Worm (Caenorhabditis elegans) whole organism, L4 larva: ENCODE measurements around the gene unc-41.

Source experiments
- T26A8.4 ChIP-seq: fragments of 200-800 bp; sonication (Bioruptor generic); IDR thresholded peaks from 2 replicates; pipeline ENCODE4 v1.3.6; 2022; ENCODE audit warnings: missing genetic modification characterization, missing compliant biosample characterization
- ceh-32 ChIP-seq: sonication (generic microtip); optimal IDR thresholded peaks from 2 replicates; lab custom pipeline; 2016; ENCODE audit warnings: mild to moderate bottlenecking, missing genetic modification characterization, missing compliant biosample characterization; ENCODE audit not compliant: poor library complexity
- ceh-82 ChIP-seq: sonication (generic microtip); optimal IDR thresholded peaks from 2 replicates; lab custom pipeline; 2017; ENCODE audit warnings: missing biosample characterization, missing genetic modification characterization
- ces-1 ChIP-seq: fragments of 150-350 bp; sonication (generic microtip); optimal IDR thresholded peaks from 4 replicates; lab custom pipeline; 2014; ENCODE audit warnings: missing biosample characterization, missing genetic modification reagents, missing genetic modification characterization
- hlh-30 ChIP-seq: sonication (generic microtip); optimal IDR thresholded peaks from 2 replicates; lab custom pipeline; 2017; ENCODE audit warnings: antibody characterized with exemption, mild to moderate bottlenecking, missing genetic modification characterization, missing compliant biosample characterization; ENCODE audit not compliant: insufficient read depth
- jun-1 ChIP-seq: fragments of 150-350 bp; optimal IDR thresholded peaks from 2 replicates; lab custom pipeline; 2014; ENCODE audit warnings: missing biosample characterization, missing genetic modification reagents, missing genetic modification characterization
- mdl-1 ChIP-seq, 2 experiments: fragments of 150-350 bp in 1 of 2; sonication (generic microtip) in 1 of 2; optimal IDR thresholded peaks; 2 replicates each; lab custom pipeline; 2014 to 2017; ENCODE audit warnings: missing biosample characterization in 2 of 2, missing genetic modification characterization in 2 of 2
- mep-1 ChIP-seq: fragments of 150-350 bp; sonication (generic microtip); optimal IDR thresholded peaks from 3 replicates; lab custom pipeline; 2014; ENCODE audit warnings: missing biosample characterization, missing genetic modification characterization
- nhr-10 ChIP-seq: fragments of 150-350 bp; optimal IDR thresholded peaks from 2 replicates; lab custom pipeline; 2014; ENCODE audit warnings: missing biosample characterization, missing genetic modification characterization
- nhr-237 ChIP-seq: sonication (generic microtip); optimal IDR thresholded peaks from 2 replicates; lab custom pipeline; 2017; ENCODE audit warnings: missing biosample characterization, missing genetic modification characterization
- skn-1 ChIP-seq: fragments of 150-350 bp; optimal IDR thresholded peaks from 2 replicates; lab custom pipeline; 2014; ENCODE audit warnings: missing biosample characterization, missing genetic modification characterization
- snpc-4 ChIP-seq: fragments of 150-350 bp; optimal IDR thresholded peaks from 2 replicates; lab custom pipeline; 2014; ENCODE audit warnings: missing biosample characterization, missing genetic modification characterization
- unc-62 ChIP-seq, 3 experiments: fragments of 150-350 bp in 1 of 3; sonication (generic microtip); optimal IDR thresholded peaks in 2 of 3; peaks in 1 of 3; 1 replicate in 1 of 3; 2 replicates in 2 of 3; lab custom pipeline; 2014 to 2017; ENCODE audit warnings: missing biosample characterization in 3 of 3, missing genetic modification characterization in 3 of 3, missing genetic modification reagents in 3 of 3, missing genotype in 1 of 3

DNA sequence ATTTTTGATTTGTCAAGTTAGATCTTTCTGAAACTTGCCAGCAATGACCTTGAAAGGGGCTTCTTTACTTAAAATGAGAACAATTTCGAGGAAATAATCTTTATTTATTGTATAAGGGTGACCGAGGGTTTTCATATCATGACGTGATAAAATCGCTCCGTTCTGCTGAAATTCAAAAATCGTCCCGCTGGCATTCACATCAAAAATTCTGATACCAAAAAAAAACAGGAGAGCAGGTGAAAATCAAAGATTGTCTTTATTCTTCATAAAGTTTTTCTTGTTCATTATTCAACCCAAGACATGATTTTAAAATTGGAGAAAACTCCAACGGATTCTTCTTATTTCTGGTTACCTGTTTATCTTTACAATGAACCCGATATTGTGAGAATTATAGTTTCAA is 31.9 kb downstream of the unc-41 start, which contains the start of gene sre-28:
- TF ChIP-seq ceh-82 (no peak), ceh-32 (tag; lab: Kevin White, UChicago) (no peak), nhr-237 (tag; lab: Kevin White, UChicago) (no peak), hlh-30 (tag; lab: Kevin White, UChicago) (no peak), mdl-1 (tag; optimal IDR thresholded peaks at IDR 0.05; lab: Kevin White, UChicago) (no peak), T26A8.4 (GFP tag; lab: Robert Waterston, UW) (no peak), nhr-10 (tag; lab: Kevin White, UChicago) (no peak), jun-1 (tag; lab: Kevin White, UChicago) (no peak), unc-62 (GFP tag; optimal IDR thresholded peaks at IDR 0.05 in 1 of 2; lab: Kevin White, UChicago) (peak in 1 of 2 experiments; percentile 19), unc-62 (tag; optimal IDR thresholded peaks at IDR 0.05; lab: Kevin White, UChicago) (no peak), snpc-4 (tag; lab: Kevin White, UChicago) (no peak), mep-1 (tag; lab: Kevin White, UChicago) (no peak), skn-1 (no peak), ces-1 (no peak)
